Worm (Caenorhabditis elegans) whole organism, L4 larva: Measurements from ENCODE around the gene Y43F8B.19.

Experiments
- F44E2.7 ChIP-seq: fragments of 200-800 bp; sonication (Bioruptor generic); IDR thresholded peaks from 2 replicates; pipeline ENCODE4 v2.1.2; 2022; ENCODE audit warnings: missing genetic modification characterization, missing compliant biosample characterization
- T20F7.1 ChIP-seq: fragments of 200-800 bp; sonication (Bioruptor generic); optimal IDR thresholded peaks from 2 replicates; lab custom pipeline; 2018; ENCODE audit warnings: mild to moderate bottlenecking, missing genetic modification characterization, missing compliant biosample characterization
- T26A8.4 ChIP-seq: fragments of 200-800 bp; sonication (Bioruptor generic); IDR thresholded peaks from 2 replicates; pipeline ENCODE4 v1.3.6; 2022; ENCODE audit warnings: missing genetic modification characterization, missing compliant biosample characterization
- Y48G9A.11 ChIP-seq: fragments of 200-800 bp; sonication (Bioruptor generic); IDR thresholded peaks from 2 replicates; pipeline ENCODE4 v1.3.6; 2022; ENCODE audit warnings: missing genetic modification reagents, missing genetic modification characterization, missing compliant biosample characterization
- Y5F2A.4 ChIP-seq: fragments of 200-800 bp; sonication (Bioruptor generic); optimal IDR thresholded peaks from 2 replicates; lab custom pipeline; 2018; ENCODE audit warnings: mild to moderate bottlenecking, missing genetic modification characterization, missing compliant biosample characterization
- ZK337.2 ChIP-seq: fragments of 200-800 bp; sonication (Bioruptor generic); IDR thresholded peaks from 2 replicates; pipeline ENCODE4 v1.3.6; 2022; ENCODE audit warnings: missing genetic modification reagents, missing genetic modification characterization, missing compliant biosample characterization
- ces-1 ChIP-seq: fragments of 150-350 bp; sonication (generic microtip); optimal IDR thresholded peaks from 4 replicates; lab custom pipeline; 2014; ENCODE audit warnings: missing biosample characterization, missing genetic modification reagents, missing genetic modification characterization
- cey-2 ChIP-seq: sonication (generic microtip); optimal IDR thresholded peaks from 3 replicates; lab custom pipeline; 2017; ENCODE audit warnings: missing genetic modification characterization, mild to moderate bottlenecking, missing compliant biosample characterization, antibody characterized with exemption, borderline replicate concordance; ENCODE audit not compliant: insufficient read depth
- ctbp-1 ChIP-seq: fragments of 200-800 bp; sonication (Bioruptor generic); IDR thresholded peaks from 2 replicates; pipeline ENCODE4 v1.3.6; 2022; ENCODE audit warnings: missing genetic modification reagents, missing genetic modification characterization, missing compliant biosample characterization
- daf-16 ChIP-seq, 3 experiments: sonication (generic microtip); optimal IDR thresholded peaks; 2 replicates each; lab custom pipeline; 2016 to 2017; ENCODE audit warnings: missing genetic modification characterization in 3 of 3, missing genetic modification reagents in 3 of 3, mild to moderate bottlenecking in 2 of 3, missing compliant biosample characterization in 2 of 3, missing biosample characterization in 1 of 3, moderate library complexity in 1 of 3
- daf-8 ChIP-seq: fragments of 200-800 bp; sonication (Bioruptor generic); IDR thresholded peaks from 2 replicates; pipeline ENCODE4 v1.3.6; 2022; ENCODE audit warnings: missing genetic modification characterization, missing compliant biosample characterization
- dmd-6 ChIP-seq: fragments of 200-800 bp; sonication (Bioruptor generic); IDR thresholded peaks from 2 replicates; pipeline ENCODE4 v1.3.6; 2022; ENCODE audit warnings: missing genetic modification reagents, missing genetic modification characterization, missing compliant biosample characterization
- dmd-8 ChIP-seq: fragments of 200-800 bp; sonication (Bioruptor generic); IDR thresholded peaks from 2 replicates; pipeline ENCODE4 v1.3.6; 2022; ENCODE audit warnings: missing genetic modification characterization, missing compliant biosample characterization
- duxl-1 ChIP-seq: sonication (generic microtip); optimal IDR thresholded peaks from 2 replicates; lab custom pipeline; 2016; ENCODE audit warnings: mild to moderate bottlenecking, missing genetic modification characterization, moderate library complexity, missing compliant biosample characterization; ENCODE audit not compliant: poor library complexity
- dve-1 ChIP-seq: sonication (generic microtip); optimal IDR thresholded peaks from 2 replicates; lab custom pipeline; 2017; ENCODE audit warnings: antibody characterized with exemption, mild to moderate bottlenecking, missing genetic modification characterization, missing compliant biosample characterization; ENCODE audit not compliant: insufficient read depth
- hlh-11 ChIP-seq: fragments of 200-800 bp; sonication (Bioruptor generic); optimal IDR thresholded peaks from 2 replicates; lab custom pipeline; 2018; ENCODE audit warnings: mild to moderate bottlenecking, missing genetic modification characterization, missing compliant biosample characterization
- hlh-30 ChIP-seq: sonication (generic microtip); optimal IDR thresholded peaks from 2 replicates; lab custom pipeline; 2017; ENCODE audit warnings: antibody characterized with exemption, mild to moderate bottlenecking, missing genetic modification characterization, missing compliant biosample characterization; ENCODE audit not compliant: insufficient read depth
- lin-13 ChIP-seq: fragments of 150-350 bp; optimal IDR thresholded peaks from 2 replicates; lab custom pipeline; 2014; ENCODE audit warnings: missing biosample characterization, missing genetic modification reagents, missing genetic modification characterization
- lin-29 ChIP-seq: fragments of 200-800 bp; sonication (Bioruptor generic); IDR thresholded peaks from 2 replicates; pipeline ENCODE4 v1.3.6; 2022; ENCODE audit warnings: missing genetic modification reagents, missing genetic modification characterization, missing compliant biosample characterization
- lsy-2 ChIP-seq, 2 experiments: fragments of 150-350 bp in 1 of 2; sonication (generic microtip) in 1 of 2; optimal IDR thresholded peaks; 2 replicates each; lab custom pipeline; 2014 to 2017; ENCODE audit warnings: missing biosample characterization in 2 of 2, missing genetic modification characterization in 2 of 2
- madf-5 ChIP-seq, 2 experiments: fragments of 200-800 bp; sonication (Bioruptor generic); IDR thresholded peaks; 2 replicates each; pipeline ENCODE4 v1.3.6; 2022; ENCODE audit warnings: missing compliant biosample characterization in 2 of 2, missing genetic modification characterization in 2 of 2
- mes-2 ChIP-seq: sonication (generic microtip); optimal IDR thresholded peaks from 2 replicates; lab custom pipeline; 2016; ENCODE audit warnings: missing genotype, mild to moderate bottlenecking, missing genetic modification characterization, missing compliant biosample characterization; ENCODE audit not compliant: poor library complexity, severe bottlenecking
- mxl-2 ChIP-seq: fragments of 200-800 bp; sonication (Bioruptor generic); conservative IDR thresholded peaks from 2 replicates; pipeline ENCODE4 v1.3.6; 2022; ENCODE audit warnings: missing genetic modification reagents, missing genetic modification characterization, missing compliant biosample characterization
- mxl-3 ChIP-seq: fragments of 200-800 bp; sonication (Bioruptor generic); optimal IDR thresholded peaks from 2 replicates; lab custom pipeline; 2018; ENCODE audit warnings: mild to moderate bottlenecking, missing genetic modification characterization, missing compliant biosample characterization
- nhr-102 ChIP-seq: sonication (generic microtip); optimal IDR thresholded peaks from 2 replicates; lab custom pipeline; 2016; ENCODE audit warnings: mild to moderate bottlenecking, missing genetic modification characterization, moderate library complexity, missing compliant biosample characterization
- nhr-237 ChIP-seq: sonication (generic microtip); optimal IDR thresholded peaks from 2 replicates; lab custom pipeline; 2017; ENCODE audit warnings: missing biosample characterization, missing genetic modification characterization
- nhr-28 ChIP-seq: fragments of 150-350 bp; optimal IDR thresholded peaks from 2 replicates; lab custom pipeline; 2014; ENCODE audit warnings: missing biosample characterization, missing genetic modification characterization
- nhr-41 ChIP-seq: fragments of 200-800 bp; sonication (Bioruptor generic); IDR thresholded peaks from 2 replicates; pipeline ENCODE4 v1.3.6; 2022; ENCODE audit warnings: missing genetic modification reagents, missing genetic modification characterization, missing compliant biosample characterization
- nhr-42 ChIP-seq: fragments of 200-800 bp; sonication (Bioruptor generic); IDR thresholded peaks from 2 replicates; pipeline ENCODE4 v1.3.6; 2022; ENCODE audit warnings: missing genetic modification characterization, missing compliant biosample characterization
- nhr-77 ChIP-seq: fragments of 150-350 bp; optimal IDR thresholded peaks from 2 replicates; lab custom pipeline; 2014; ENCODE audit warnings: missing biosample characterization, missing genetic modification characterization
- pqm-1 ChIP-seq: sonication (generic microtip); optimal IDR thresholded peaks from 2 replicates; lab custom pipeline; 2017; ENCODE audit warnings: missing biosample characterization, missing genetic modification characterization
- saeg-2 ChIP-seq: fragments of 200-800 bp; sonication (Bioruptor generic); IDR thresholded peaks from 2 replicates; pipeline ENCODE4 v1.3.6; 2022; ENCODE audit warnings: missing genetic modification reagents, missing genetic modification characterization, missing compliant biosample characterization
- unc-62 ChIP-seq, 3 experiments: fragments of 150-350 bp in 1 of 3; sonication (generic microtip); optimal IDR thresholded peaks in 2 of 3; peaks in 1 of 3; 1 replicate in 1 of 3; 2 replicates in 2 of 3; lab custom pipeline; 2014 to 2017; ENCODE audit warnings: missing biosample characterization in 3 of 3, missing genetic modification characterization in 3 of 3, missing genetic modification reagents in 3 of 3, missing genotype in 1 of 3
- vab-7 ChIP-seq: fragments of 200-800 bp; sonication (Bioruptor generic); IDR thresholded peaks from 2 replicates; pipeline ENCODE4 v1.3.6; 2022; ENCODE audit warnings: missing genetic modification reagents, missing genetic modification characterization, missing compliant biosample characterization
- zip-2 ChIP-seq: fragments of 150-350 bp; optimal IDR thresholded peaks from 2 replicates; lab custom pipeline; 2014; ENCODE audit warnings: missing biosample characterization, missing genetic modification characterization

The Y43F8B.19 gene

ce11 chrV:19468083-19468482 is 44.0 kb downstream of the Y43F8B.19 start, which contains the start of gene Y43F8B.12:
TSS of gene Y43F8B.12 (plus strand) at chrV:19468383.
- TF ChIP-seq nhr-237 (tag; lab: Kevin White, UChicago) (no peak), madf-5 (GFP tag; IDR thresholded peaks at IDR 0.05; lab: Robert Waterston, UW) (no peak), nhr-28 (tag; lab: Kevin White, UChicago) (no peak), saeg-2 (GFP tag; lab: Robert Waterston, UW) (no peak), daf-8 (GFP tag; lab: Robert Waterston, UW) (no peak), mxl-2 (GFP tag; lab: Robert Waterston, UW) (no peak), ctbp-1 (GFP tag; lab: Robert Waterston, UW) (no peak), dmd-8 (GFP tag; lab: Robert Waterston, UW) (no peak), Y48G9A.11 (GFP tag; lab: Robert Waterston, UW) (no peak), mxl-3 (GFP tag; lab: Kevin White, UChicago) (no peak), nhr-102 (tag; lab: Kevin White, UChicago) (no peak), ces-1 (GFP tag; lab: Kevin White, UChicago) (no peak), nhr-42 (no peak), zip-2 (tag; lab: Kevin White, UChicago) (no peak), T26A8.4 (GFP tag; lab: Robert Waterston, UW) (no peak), F44E2.7 (GFP tag; lab: Robert Waterston, UW) (no peak), daf-16 (GFP tag; optimal IDR thresholded peaks at IDR 0.05; lab: Kevin White, UChicago) (no peak), daf-16 (tag; optimal IDR thresholded peaks at IDR 0.05; lab: Kevin White, UChicago) (no peak)
- TF ChIP-seq, all 104 proteins: peak for 0

- peak; percentile 91 for TF ChIP-seq nhr-28 (tag; lab: Kevin White, UChicago)
- no peak for TF ChIP-seq mes-2
- no peak for TF ChIP-seq saeg-2 (GFP tag; lab: Robert Waterston, UW)
- no peak for TF ChIP-seq ZK337.2
- peak; percentile 92 for TF ChIP-seq pqm-1 (tag; lab: Kevin White, UChicago)
- no peak for TF ChIP-seq lin-13 (GFP tag; lab: Kevin White, UChicago)
- TF ChIP-seq vab-7 (GFP tag; lab: Robert Waterston, UW): no peak
- TF ChIP-seq duxl-1 (tag; lab: Kevin White, UChicago): no peak
- peak; percentile 61 for TF ChIP-seq dve-1
- TF ChIP-seq daf-16 (GFP tag; optimal IDR thresholded peaks at IDR 0.05; lab: Kevin White, UChicago): no peak
- TF ChIP-seq daf-16 (tag; optimal IDR thresholded peaks at IDR 0.05; lab: Kevin White, UChicago): peak; percentile 11
- TF ChIP-seq lsy-2 (tag; optimal IDR thresholded peaks at IDR 0.05; lab: Kevin White, UChicago): no peak
- TF ChIP-seq nhr-41 (GFP tag; lab: Robert Waterston, UW): no peak
- TF ChIP-seq unc-62 (GFP tag; optimal IDR thresholded peaks at IDR 0.05 in 1 of 2; lab: Kevin White, UChicago): peak in 1 of 2 experiments; percentile 40
- TF ChIP-seq unc-62 (tag; optimal IDR thresholded peaks at IDR 0.05; lab: Kevin White, UChicago): no peak
- TF ChIP-seq hlh-30 (tag; lab: Kevin White, UChicago): peak; percentile 27
- TF ChIP-seq lin-29 (GFP tag; lab: Robert Waterston, UW): no peak
- peak; percentile 11 for TF ChIP-seq T20F7.1 (GFP tag; lab: Kevin White, UChicago)
- peak; percentile 24 for TF ChIP-seq hlh-11
- TF ChIP-seq dmd-6 (GFP tag; lab: Robert Waterston, UW): peak; percentile 56
- peak; percentile 26 for TF ChIP-seq nhr-77 (tag; lab: Kevin White, UChicago)
- no peak for TF ChIP-seq nhr-102 (tag; lab: Kevin White, UChicago)
These were observed 44.5 kb downstream of the Y43F8B.19 start, which contains the start of gene Y43F8B.23 for ce11 chrV:19467574-19467973. TSS of gene Y43F8B.23 (minus strand) at chrV:19467648.

- no peak for TF ChIP-seq cey-2
- TF ChIP-seq Y5F2A.4 (GFP tag; lab: Kevin White, UChicago): no peak
- TF ChIP-seq daf-16 (GFP tag; optimal IDR thresholded peaks at IDR 0.05; lab: Kevin White, UChicago): no peak
- peak; percentile 2 for TF ChIP-seq daf-16 (tag; optimal IDR thresholded peaks at IDR 0.05; lab: Kevin White, UChicago)
These were observed 49.5 kb downstream of the Y43F8B.19 start, which contains the start of gene Y43F8B.25 for ce11 chrV:19462612-19463011. TSS of gene Y43F8B.25 (plus strand) at chrV:19462912.
